Fruit fly (Drosophila melanogaster) whole organism, embryonic: Measurements from ENCODE around the gene Zwilch.

Experiments
- B-H1 ChIP-seq: fragments of 200-800 bp; sonication (Bioruptor generic); IDR thresholded peaks from 3 replicates; pipeline ENCODE4 v1.3.6; 2022; ENCODE audit warnings: missing biosample characterization, missing genetic modification characterization
- Bteb2 ChIP-seq: fragments of 200-800 bp; sonication (Bioruptor generic); optimal IDR thresholded peaks from 2 replicates; lab custom pipeline; 2016; ENCODE audit warnings: missing biosample characterization, missing genetic modification characterization
- CG11247 ChIP-seq: fragments of 200-800 bp; sonication (Bioruptor generic); IDR thresholded peaks from 2 replicates; pipeline ENCODE4 v1.3.6; 2022; ENCODE audit warnings: missing biosample characterization, missing genetic modification characterization
- CG11398 ChIP-seq: fragments of 200-800 bp; sonication (Bioruptor generic); optimal IDR thresholded peaks from 2 replicates; lab custom pipeline; 2016; ENCODE audit warnings: missing biosample characterization, missing genetic modification characterization
- CG11504 ChIP-seq: fragments of 200-800 bp; sonication (Bioruptor generic); optimal IDR thresholded peaks from 3 replicates; lab custom pipeline; 2019; ENCODE audit warnings: missing biosample characterization, mild to moderate bottlenecking, missing genetic modification characterization, moderate library complexity
- CG12659 ChIP-seq: fragments of 200-800 bp; sonication (Bioruptor generic); optimal IDR thresholded peaks from 3 replicates; lab custom pipeline; 2017; ENCODE audit warnings: mild to moderate bottlenecking, missing biosample characterization, missing genetic modification reagents, missing genetic modification characterization
- CG14710 ChIP-seq: fragments of 200-800 bp; sonication (Bioruptor generic); optimal IDR thresholded peaks from 3 replicates; lab custom pipeline; 2019; ENCODE audit warnings: missing biosample characterization, mild to moderate bottlenecking, missing genetic modification characterization, moderate library complexity
- CG16863 ChIP-seq: fragments of 200-800 bp; sonication (Bioruptor generic); optimal IDR thresholded peaks from 3 replicates; lab custom pipeline; 2016; ENCODE audit warnings: missing biosample characterization, missing genetic modification characterization
- CG17186 ChIP-seq: fragments of 200-800 bp; sonication (Bioruptor generic); optimal IDR thresholded peaks from 3 replicates; lab custom pipeline; 2017; ENCODE audit warnings: missing biosample characterization, missing genetic modification reagents, missing genetic modification characterization
- CG17361 ChIP-seq: fragments of 200-800 bp; sonication (Bioruptor generic); IDR thresholded peaks from 3 replicates; pipeline ENCODE4 v1.3.6; 2022; ENCODE audit warnings: missing biosample characterization, missing genetic modification characterization
- CG1792 ChIP-seq: fragments of 200-800 bp; sonication (Bioruptor generic); optimal IDR thresholded peaks from 2 replicates; lab custom pipeline; 2016; ENCODE audit warnings: missing biosample characterization, missing genetic modification characterization
- CG31365 ChIP-seq: fragments of 200-800 bp; sonication (Bioruptor generic); optimal IDR thresholded peaks from 2 replicates; lab custom pipeline; 2018; ENCODE audit warnings: missing biosample characterization, mild to moderate bottlenecking, missing genetic modification characterization
- CG31441 ChIP-seq: fragments of 200-800 bp; sonication (Bioruptor generic); IDR thresholded peaks from 2 replicates; pipeline ENCODE4 v1.3.6; 2022; ENCODE audit warnings: missing biosample characterization, missing genetic modification characterization
- CG5953 ChIP-seq: fragments of 200-800 bp; sonication (Bioruptor generic); IDR thresholded peaks from 2 replicates; pipeline ENCODE4 v1.3.6; 2022; ENCODE audit warnings: missing biosample characterization, missing genetic modification characterization
- CG7987 ChIP-seq: fragments of 200-800 bp; sonication (Bioruptor generic); optimal IDR thresholded peaks from 2 replicates; lab custom pipeline; 2018; ENCODE audit warnings: missing biosample characterization, mild to moderate bottlenecking, missing genetic modification characterization, moderate library complexity
- CG8089 ChIP-seq: fragments of 200-800 bp; sonication (Bioruptor generic); optimal IDR thresholded peaks from 3 replicates; lab custom pipeline; 2016; ENCODE audit warnings: missing biosample characterization, missing genetic modification characterization
- CG8388 ChIP-seq: fragments of 200-800 bp; sonication (Bioruptor generic); optimal IDR thresholded peaks from 2 replicates; lab custom pipeline; 2019; ENCODE audit warnings: missing biosample characterization, mild to moderate bottlenecking, missing genetic modification characterization, moderate library complexity
- CG9437 ChIP-seq: fragments of 200-800 bp; sonication (Bioruptor generic); optimal IDR thresholded peaks from 2 replicates; lab custom pipeline; 2018; ENCODE audit warnings: missing biosample characterization, mild to moderate bottlenecking, missing genetic modification characterization
- Camta ChIP-seq: fragments of 200-800 bp; sonication (Bioruptor generic); optimal IDR thresholded peaks from 2 replicates; lab custom pipeline; 2016; ENCODE audit warnings: missing biosample characterization, missing genetic modification characterization
- D ChIP-seq, 2 experiments: fragments of 200-800 bp in 1 of 2; fragments of >200 bp in 1 of 2; sonication (Bioruptor generic) in 1 of 2; optimal IDR thresholded peaks; 2 replicates in 1 of 2; 3 replicates in 1 of 2; lab custom pipeline; 2017; ENCODE audit warnings: mild to moderate bottlenecking in 1 of 2, missing biosample characterization in 1 of 2, missing genetic modification characterization in 1 of 2, missing genetic modification reagents in 1 of 2
- Dbx ChIP-seq: fragments of 200-800 bp; sonication (Bioruptor generic); IDR thresholded peaks from 3 replicates; pipeline ENCODE4 v1.3.6; 2022; ENCODE audit warnings: missing biosample characterization, missing genetic modification characterization
- Deaf1 ChIP-seq: fragments of 200-800 bp; optimal IDR thresholded peaks from 3 replicates; lab custom pipeline; 2019; ENCODE audit warnings: missing biosample characterization, mild to moderate bottlenecking, missing genetic modification characterization, moderate library complexity
- Doc2 ChIP-seq: fragments of 200-800 bp; sonication (Bioruptor generic); IDR thresholded peaks from 2 replicates; pipeline ENCODE4 v1.3.6; 2022; ENCODE audit warnings: missing biosample characterization, missing genetic modification characterization
- Drgx ChIP-seq: fragments of 200-800 bp; sonication (Bioruptor generic); IDR thresholded peaks from 2 replicates; pipeline ENCODE4 v1.3.6; 2022; ENCODE audit warnings: missing biosample characterization, missing genetic modification characterization
- Ets65A ChIP-seq: fragments of 200-800 bp; sonication (Bioruptor generic); peaks from one replicate; lab custom pipeline; 2016; ENCODE audit warnings: missing biosample characterization, missing genetic modification characterization
- NK7.1 ChIP-seq: fragments of 200-800 bp; sonication (Bioruptor generic); optimal IDR thresholded peaks from 3 replicates; lab custom pipeline; 2016; ENCODE audit warnings: missing biosample characterization, missing genetic modification characterization
- Nf-YC ChIP-seq: fragments of 200-800 bp; optimal IDR thresholded peaks from 3 replicates; lab custom pipeline; 2019; ENCODE audit warnings: missing biosample characterization, mild to moderate bottlenecking, missing genetic modification characterization, moderate library complexity
- PHDP ChIP-seq: fragments of 200-800 bp; sonication (Bioruptor generic); optimal IDR thresholded peaks from 3 replicates; lab custom pipeline; 2018; ENCODE audit warnings: missing biosample characterization, mild to moderate bottlenecking, missing genetic modification characterization, moderate library complexity
- Sox100B ChIP-seq: fragments of 200-800 bp; sonication (Bioruptor generic); optimal IDR thresholded peaks from 3 replicates; lab custom pipeline; 2018; ENCODE audit warnings: missing biosample characterization, mild to moderate bottlenecking, missing genetic modification characterization
- abd-A ChIP-seq: fragments of 200-800 bp; sonication (Bioruptor generic); optimal IDR thresholded peaks from 3 replicates; lab custom pipeline; 2019; ENCODE audit warnings: missing biosample characterization, mild to moderate bottlenecking, missing genetic modification characterization, moderate library complexity
- bbx ChIP-seq: fragments of 200-800 bp; sonication (Bioruptor generic); IDR thresholded peaks from 2 replicates; pipeline ENCODE4 v1.3.6; 2022; ENCODE audit warnings: missing biosample characterization, missing genetic modification characterization; ENCODE audit not compliant: partially characterized antibody
- dmrt11E ChIP-seq: fragments of 200-800 bp; sonication (Bioruptor generic); optimal IDR thresholded peaks from 3 replicates; lab custom pipeline; 2018; ENCODE audit warnings: missing biosample characterization, mild to moderate bottlenecking, missing genetic modification characterization, moderate library complexity
- emc ChIP-seq: fragments of 200-800 bp; sonication (Bioruptor generic); optimal IDR thresholded peaks from 2 replicates; lab custom pipeline; 2016; ENCODE audit warnings: missing biosample characterization, missing genetic modification characterization
- ems ChIP-seq: fragments of 200-800 bp; sonication (Bioruptor generic); optimal IDR thresholded peaks from 3 replicates; lab custom pipeline; 2016; ENCODE audit warnings: missing biosample characterization, missing genetic modification characterization
- gro ChIP-seq: fragments of 200-800 bp; sonication (Bioruptor generic); optimal IDR thresholded peaks from 2 replicates; lab custom pipeline; 2016; ENCODE audit warnings: missing biosample characterization, missing genetic modification characterization
- jigr1 ChIP-seq: fragments of 200-800 bp; sonication (Bioruptor generic); IDR thresholded peaks from 3 replicates; pipeline ENCODE4 v1.3.6; 2022; ENCODE audit warnings: missing biosample characterization, missing genetic modification characterization
- lola ChIP-seq, 3 experiments: fragments of >200 bp in 2 of 3; fragments of 200-800 bp in 1 of 3; sonication (Bioruptor generic) in 1 of 3; optimal IDR thresholded peaks; 2 replicates each; lab custom pipeline; 2017 to 2019; ENCODE audit warnings: missing biosample characterization in 3 of 3, missing genetic modification characterization in 3 of 3, mild to moderate bottlenecking in 1 of 3, moderate library complexity in 1 of 3
- nerfin-1 ChIP-seq: fragments of 200-800 bp; sonication (Bioruptor generic); optimal IDR thresholded peaks from 3 replicates; lab custom pipeline; 2019; ENCODE audit warnings: missing biosample characterization, mild to moderate bottlenecking, missing genetic modification characterization, moderate library complexity
- oc ChIP-seq: fragments of 200-800 bp; sonication (Bioruptor generic); optimal IDR thresholded peaks from 2 replicates; lab custom pipeline; 2018; ENCODE audit warnings: missing biosample characterization, mild to moderate bottlenecking, missing genetic modification characterization, moderate library complexity
- pfk ChIP-seq: fragments of 200-800 bp; sonication (Bioruptor generic); optimal IDR thresholded peaks from 2 replicates; lab custom pipeline; 2018; ENCODE audit warnings: missing biosample characterization, mild to moderate bottlenecking, missing genetic modification characterization, moderate library complexity
- phol ChIP-seq: fragments of 200-800 bp; sonication (Bioruptor generic); optimal IDR thresholded peaks from 3 replicates; lab custom pipeline; 2018; ENCODE audit warnings: missing biosample characterization, mild to moderate bottlenecking, missing genetic modification characterization, moderate library complexity
- pzg ChIP-seq: fragments of 200-800 bp; sonication (Bioruptor generic); optimal IDR thresholded peaks from 3 replicates; lab custom pipeline; 2018; ENCODE audit warnings: missing biosample characterization, mild to moderate bottlenecking, missing genetic modification characterization, moderate library complexity
- shn ChIP-seq: fragments of 200-800 bp; sonication (Bioruptor generic); optimal IDR thresholded peaks from 3 replicates; lab custom pipeline; 2016; ENCODE audit warnings: missing biosample characterization, missing genetic modification characterization
- sqz ChIP-seq: fragments of 200-800 bp; sonication (Bioruptor generic); optimal IDR thresholded peaks from 3 replicates; lab custom pipeline; 2018; ENCODE audit warnings: missing biosample characterization, mild to moderate bottlenecking, missing genetic modification characterization
- stwl ChIP-seq: fragments of 200-800 bp; sonication (Bioruptor generic); optimal IDR thresholded peaks from 3 replicates; lab custom pipeline; 2018; ENCODE audit warnings: missing biosample characterization, mild to moderate bottlenecking, missing genetic modification characterization, moderate library complexity
- sug ChIP-seq: fragments of 200-800 bp; optimal IDR thresholded peaks from 2 replicates; lab custom pipeline; 2019; ENCODE audit warnings: missing biosample characterization, mild to moderate bottlenecking, missing genetic modification characterization, moderate library complexity
- toy ChIP-seq: fragments of 200-800 bp; sonication (Bioruptor generic); IDR thresholded peaks from 2 replicates; pipeline ENCODE4 v1.3.6; 2022; ENCODE audit warnings: missing biosample characterization, missing genetic modification characterization
- zen ChIP-seq: fragments of 200-800 bp; sonication (Bioruptor generic); optimal IDR thresholded peaks from 3 replicates; lab custom pipeline; 2018; ENCODE audit warnings: missing biosample characterization, mild to moderate bottlenecking, missing genetic modification characterization, moderate library complexity
- zfh1 ChIP-seq: fragments of 200-800 bp; sonication (Bioruptor generic); IDR thresholded peaks from 3 replicates; pipeline ENCODE4 v1.3.6; 2022; ENCODE audit warnings: missing biosample characterization, missing genetic modification characterization

Gene Zwilch

dm6 chr3R:31220456-31221336 lies 7.5 kb upstream of the Zwilch start, which contains the start of gene CG12054 (continued):
- peak; percentile 9 for TF ChIP-seq CG17186
- TF ChIP-seq lola (GFP tag; optimal IDR thresholded peaks at IDR 0.05; lab: Kevin White, UChicago) = no peak
- TF ChIP-seq CG12659 (GFP tag; lab: Kevin White, UChicago) = peak; percentile 32
- TF ChIP-seq CG31365 (tag; lab: Kevin White, UChicago) = no peak
- TF ChIP-seq CG17361 = no peak
- TF ChIP-seq CG7987 (GFP tag; lab: Kevin White, UChicago) = no peak
- peak; percentile 0 for TF ChIP-seq Deaf1 (tag; lab: Kevin White, UChicago)
- TF ChIP-seq D (optimal IDR thresholded peaks at IDR 0.05; lab: Kevin White, UChicago) = no peak
- TF ChIP-seq D (GFP tag; optimal IDR thresholded peaks at IDR 0.05; lab: Kevin White, UChicago) = no peak
- TF ChIP-seq CG9437 (GFP tag; lab: Kevin White, UChicago) = peak; percentile 90
- TF ChIP-seq B-H1 (GFP tag; lab: Robert Waterston, UW) = no peak
- no peak for TF ChIP-seq emc (GFP tag; lab: Kevin White, UChicago)
- TF ChIP-seq CG8388 = no peak
- TF ChIP-seq jigr1 (GFP tag; lab: Robert Waterston, UW) = no peak
- no peak for TF ChIP-seq pfk (GFP tag; lab: Kevin White, UChicago)
- no peak for TF ChIP-seq CG5953 (GFP tag; lab: Robert Waterston, UW)
- TF ChIP-seq bbx (GFP tag; lab: Robert Waterston, UW) = no peak
- no peak for TF ChIP-seq Drgx (GFP tag; lab: Robert Waterston, UW)
- no peak for TF ChIP-seq CG8089 (GFP tag; lab: Kevin White, UChicago)
- TF ChIP-seq gro (GFP tag; lab: Kevin White, UChicago) = no peak
- TF ChIP-seq phol (tag; lab: Kevin White, UChicago) = peak; percentile 2
- TF ChIP-seq abd-A = peak; percentile 34
- TF ChIP-seq pzg (GFP tag; lab: Kevin White, UChicago) = peak; percentile 91
- TF ChIP-seq dmrt11E (tag; lab: Kevin White, UChicago) = no peak
- no peak for TF ChIP-seq Nf-YC (tag; lab: Kevin White, UChicago)
- no peak for TF ChIP-seq CG31441
- no peak for TF ChIP-seq oc
- TF ChIP-seq Ets65A (GFP tag; lab: Kevin White, UChicago) = no peak
- no peak for TF ChIP-seq CG16863 (GFP tag; lab: Kevin White, UChicago)
- no peak for TF ChIP-seq sug (tag; lab: Kevin White, UChicago)
- no peak for TF ChIP-seq Bteb2 (GFP tag; lab: Kevin White, UChicago)
- no peak for TF ChIP-seq Camta
- TF ChIP-seq NK7.1 (GFP tag; lab: Kevin White, UChicago) = no peak
- TF ChIP-seq CG11504 (tag; lab: Kevin White, UChicago) = peak; percentile 23
- TF ChIP-seq Sox100B = no peak
- TF ChIP-seq zfh1 = no peak
- peak; percentile 25 for TF ChIP-seq stwl
- TF ChIP-seq CG1792 (GFP tag; lab: Kevin White, UChicago) = peak; percentile 14
- TF ChIP-seq ems (GFP tag; lab: Kevin White, UChicago) = no peak
- TF ChIP-seq Doc2 (GFP tag; lab: Robert Waterston, UW) = no peak
- no peak for TF ChIP-seq PHDP (tag; lab: Kevin White, UChicago)
- no peak for TF ChIP-seq CG14710
- no peak for TF ChIP-seq CG11398 (GFP tag; lab: Kevin White, UChicago)
- no peak for TF ChIP-seq toy (GFP tag; lab: Robert Waterston, UW)
- TF ChIP-seq zen (tag; lab: Kevin White, UChicago) = peak; percentile 34
- TF ChIP-seq nerfin-1 (tag; lab: Kevin White, UChicago) = peak; percentile 56
- TF ChIP-seq shn (GFP tag; lab: Kevin White, UChicago) = no peak
- no peak for TF ChIP-seq CG11247 (GFP tag; lab: Robert Waterston, UW)
- no peak for TF ChIP-seq sqz (GFP tag; lab: Kevin White, UChicago)
- no peak for TF ChIP-seq Dbx (GFP tag; lab: Robert Waterston, UW)
